Fruit fly (Drosophila melanogaster) whole organism, embryonic: ENCODE results near the gene CG33062.

ENCODE experiments used
- Abd-B ChIP-seq: fragments of 200-800 bp; sonication (Bioruptor generic); optimal IDR thresholded peaks from 2 replicates; lab custom pipeline; 2018; ENCODE audit warnings: missing biosample characterization, mild to moderate bottlenecking, missing genetic modification characterization, moderate library complexity
- Bgb ChIP-seq: fragments of 200-800 bp; sonication (Bioruptor generic); IDR thresholded peaks from 2 replicates; pipeline ENCODE4 v1.3.6; 2022; ENCODE audit warnings: missing biosample characterization, missing genetic modification characterization; ENCODE audit not compliant: partially characterized antibody
- CG1024 ChIP-seq: fragments of 200-800 bp; sonication (Bioruptor generic); IDR thresholded peaks from 2 replicates; pipeline ENCODE4 v1.3.6; 2022; ENCODE audit warnings: missing biosample characterization, missing genetic modification characterization
- CG10565 ChIP-seq: fragments of 200-800 bp; sonication (Bioruptor generic); optimal IDR thresholded peaks from 3 replicates; lab custom pipeline; 2016; ENCODE audit warnings: missing biosample characterization, mild to moderate bottlenecking, missing genetic modification characterization
- CG1603 ChIP-seq: fragments of 200-800 bp; sonication (Bioruptor generic); optimal IDR thresholded peaks from 2 replicates; lab custom pipeline; 2019; ENCODE audit warnings: missing biosample characterization, mild to moderate bottlenecking, missing genetic modification characterization, moderate library complexity
- CG16815 ChIP-seq: fragments of 200-800 bp; sonication (Bioruptor generic); optimal IDR thresholded peaks from 3 replicates; lab custom pipeline; 2017; ENCODE audit warnings: missing biosample characterization, mild to moderate bottlenecking, missing genetic modification characterization
- CG17361 ChIP-seq: fragments of 200-800 bp; sonication (Bioruptor generic); IDR thresholded peaks from 3 replicates; pipeline ENCODE4 v1.3.6; 2022; ENCODE audit warnings: missing biosample characterization, missing genetic modification characterization
- CG17829 ChIP-seq: fragments of 200-800 bp; optimal IDR thresholded peaks from 2 replicates; lab custom pipeline; 2019; ENCODE audit warnings: missing biosample characterization, mild to moderate bottlenecking, missing genetic modification characterization, moderate library complexity
- CG2116 ChIP-seq: fragments of 200-800 bp; sonication (Bioruptor generic); optimal IDR thresholded peaks from 3 replicates; lab custom pipeline; 2018; ENCODE audit warnings: missing biosample characterization, mild to moderate bottlenecking, missing genetic modification characterization
- CG30020 ChIP-seq: fragments of 200-800 bp; optimal IDR thresholded peaks from 2 replicates; lab custom pipeline; 2019; ENCODE audit warnings: missing biosample characterization, mild to moderate bottlenecking, missing genetic modification characterization, moderate library complexity
- CG31224 ChIP-seq: fragments of 200-800 bp; sonication (Bioruptor generic); IDR thresholded peaks from 2 replicates; pipeline ENCODE4 v1.3.6; 2022; ENCODE audit warnings: missing biosample characterization, missing genetic modification characterization
- CG3163 ChIP-seq: fragments of 200-800 bp; sonication (Bioruptor generic); optimal IDR thresholded peaks from 3 replicates; lab custom pipeline; 2016; ENCODE audit warnings: missing biosample characterization, missing genetic modification characterization
- CG32772 ChIP-seq: fragments of 200-800 bp; sonication (Bioruptor generic); IDR thresholded peaks from 2 replicates; pipeline ENCODE4 v1.3.6; 2022; ENCODE audit warnings: missing biosample characterization, missing genetic modification characterization
- CG3407 ChIP-seq: fragments of 200-800 bp; sonication (Bioruptor generic); optimal IDR thresholded peaks from 2 replicates; lab custom pipeline; 2018; ENCODE audit warnings: missing biosample characterization, mild to moderate bottlenecking, missing genetic modification characterization
- CG34422 ChIP-seq: fragments of 200-800 bp; sonication (Bioruptor generic); IDR thresholded peaks from 3 replicates; pipeline ENCODE4 v1.3.6; 2022; ENCODE audit warnings: missing biosample characterization, missing genetic modification characterization
- CG6689 ChIP-seq: fragments of 200-800 bp; sonication (Bioruptor generic); IDR thresholded peaks from 2 replicates; pipeline ENCODE4 v1.3.6; 2022; ENCODE audit warnings: missing biosample characterization, missing genetic modification characterization
- CG6791 ChIP-seq: fragments of 200-800 bp; sonication (Bioruptor generic); IDR thresholded peaks from 3 replicates; pipeline ENCODE4 v1.3.6; 2022; ENCODE audit warnings: missing biosample characterization, missing genetic modification characterization; ENCODE audit not compliant: partially characterized antibody
- CG7357 ChIP-seq: fragments of 200-800 bp; sonication (Bioruptor generic); IDR thresholded peaks from 3 replicates; pipeline ENCODE4 v1.3.6; 2022; ENCODE audit warnings: missing biosample characterization, missing genetic modification characterization
- CG7839 ChIP-seq: fragments of 200-800 bp; sonication (Bioruptor generic); optimal IDR thresholded peaks from 3 replicates; lab custom pipeline; 2018; ENCODE audit warnings: missing biosample characterization, mild to moderate bottlenecking, missing genetic modification characterization, moderate library complexity
- CG8765 ChIP-seq: fragments of 200-800 bp; sonication (Bioruptor generic); IDR thresholded peaks from 2 replicates; pipeline ENCODE4 v1.3.6; 2022; ENCODE audit warnings: missing biosample characterization, missing genetic modification characterization
- CG9215 ChIP-seq: fragments of 200-800 bp; sonication (Bioruptor generic); IDR thresholded peaks from 2 replicates; pipeline ENCODE4 v1.3.6; 2022; ENCODE audit warnings: missing biosample characterization, missing genetic modification characterization
- CG9727 ChIP-seq: fragments of 200-800 bp; sonication (Bioruptor generic); optimal IDR thresholded peaks from 3 replicates; lab custom pipeline; 2017; ENCODE audit warnings: missing biosample characterization, mild to moderate bottlenecking, missing genetic modification characterization
- CG9817 ChIP-seq: fragments of 200-800 bp; sonication (Bioruptor generic); optimal IDR thresholded peaks from 2 replicates; lab custom pipeline; 2018; ENCODE audit warnings: missing biosample characterization, mild to moderate bottlenecking, missing genetic modification characterization, moderate library complexity
- Dll ChIP-seq: fragments of 200-800 bp; sonication (Bioruptor generic); IDR thresholded peaks from 4 replicates; pipeline ENCODE4 v1.3.6; 2022; ENCODE audit warnings: missing biosample characterization, missing genetic modification characterization; ENCODE audit not compliant: partially characterized antibody
- Dp ChIP-seq: fragments of 200-800 bp; sonication (Bioruptor generic); optimal IDR thresholded peaks from 2 replicates; lab custom pipeline; 2018; ENCODE audit warnings: missing biosample characterization, mild to moderate bottlenecking, missing genetic modification characterization, moderate library complexity
- Elba2 ChIP-seq: fragments of 200-800 bp; sonication (Bioruptor generic); optimal IDR thresholded peaks from 3 replicates; lab custom pipeline; 2016; ENCODE audit warnings: missing biosample characterization, missing genetic modification characterization
- Gug ChIP-seq: fragments of 200-800 bp; sonication (Bioruptor generic); IDR thresholded peaks from 4 replicates; pipeline ENCODE4 v1.3.6; 2022; ENCODE audit warnings: missing biosample characterization, missing genetic modification characterization
- HLH4C ChIP-seq: fragments of 200-800 bp; sonication (Bioruptor generic); IDR thresholded peaks from 3 replicates; pipeline ENCODE4 v1.3.6; 2022; ENCODE audit warnings: missing biosample characterization, missing genetic modification characterization; ENCODE audit not compliant: partially characterized antibody
- Mes4 ChIP-seq: fragments of 200-800 bp; sonication (Bioruptor generic); optimal IDR thresholded peaks from 2 replicates; lab custom pipeline; 2016; ENCODE audit warnings: missing biosample characterization, missing genetic modification characterization
- Oli ChIP-seq: fragments of 200-800 bp; sonication (Bioruptor generic); optimal IDR thresholded peaks from 2 replicates; lab custom pipeline; 2018; ENCODE audit warnings: missing biosample characterization, mild to moderate bottlenecking, missing genetic modification characterization, moderate library complexity
- Rfx ChIP-seq: fragments of 200-800 bp; sonication (Bioruptor generic); IDR thresholded peaks from 2 replicates; pipeline ENCODE4 v1.3.6; 2022; ENCODE audit warnings: missing biosample characterization, missing genetic modification characterization
- Sox102F ChIP-seq: fragments of 200-800 bp; sonication (Bioruptor generic); optimal IDR thresholded peaks from 2 replicates; lab custom pipeline; 2018; ENCODE audit warnings: missing biosample characterization, mild to moderate bottlenecking, missing genetic modification characterization, moderate library complexity
- Sry-δ ChIP-seq: fragments of 200-800 bp; sonication (Bioruptor generic); optimal IDR thresholded peaks from 2 replicates; lab custom pipeline; 2016; ENCODE audit warnings: missing biosample characterization, missing genetic modification characterization
- amos ChIP-seq: fragments of 200-800 bp; sonication (Bioruptor generic); IDR thresholded peaks from 2 replicates; pipeline ENCODE4 v1.3.6; 2022; ENCODE audit warnings: missing biosample characterization, missing genetic modification characterization; ENCODE audit not compliant: partially characterized antibody
- bsh ChIP-seq, 2 experiments: fragments of 200-800 bp; sonication (Bioruptor generic); optimal IDR thresholded peaks; 2 replicates each; lab custom pipeline; 2017 to 2018; ENCODE audit warnings: mild to moderate bottlenecking in 2 of 2, missing biosample characterization in 2 of 2, missing genetic modification characterization in 2 of 2, moderate library complexity in 1 of 2
- chinmo ChIP-seq: fragments of 200-800 bp; sonication (Bioruptor generic); IDR thresholded peaks from 4 replicates; pipeline ENCODE4 v1.3.6; 2022; ENCODE audit warnings: missing biosample characterization, missing genetic modification characterization; ENCODE audit not compliant: partially characterized antibody
- dati ChIP-seq: fragments of 200-800 bp; sonication (Bioruptor generic); IDR thresholded peaks from 2 replicates; pipeline ENCODE4 v1.3.6; 2022; ENCODE audit warnings: missing biosample characterization, missing genetic modification characterization
- esg ChIP-seq: fragments of 200-800 bp; sonication (Bioruptor generic); conservative IDR thresholded peaks from 2 replicates; pipeline ENCODE4 v1.3.6; 2022; ENCODE audit warnings: missing biosample characterization, missing genetic modification characterization
- ewg ChIP-seq: fragments of 200-800 bp; sonication (Bioruptor generic); optimal IDR thresholded peaks from 3 replicates; lab custom pipeline; 2017; ENCODE audit warnings: mild to moderate bottlenecking, missing biosample characterization, missing genetic modification reagents, missing genetic modification characterization
- gfzf ChIP-seq: fragments of 200-800 bp; sonication (Bioruptor generic); optimal IDR thresholded peaks from 2 replicates; lab custom pipeline; 2016; ENCODE audit warnings: missing biosample characterization, mild to moderate bottlenecking, missing genetic modification characterization, moderate library complexity
- ind ChIP-seq: fragments of 200-800 bp; sonication (Bioruptor generic); optimal IDR thresholded peaks from 3 replicates; lab custom pipeline; 2016; ENCODE audit warnings: missing biosample characterization, missing genetic modification characterization
- phol ChIP-seq: fragments of 200-800 bp; sonication (Bioruptor generic); optimal IDR thresholded peaks from 3 replicates; lab custom pipeline; 2018; ENCODE audit warnings: missing biosample characterization, mild to moderate bottlenecking, missing genetic modification characterization, moderate library complexity
- prd ChIP-seq, 3 experiments: fragments of >200 bp in 2 of 3; fragments of 200-800 bp in 1 of 3; sonication (Bioruptor generic) in 1 of 3; optimal IDR thresholded peaks in 2 of 3; IDR thresholded peaks in 1 of 3; 2 replicates in 2 of 3; 3 replicates in 1 of 3; pipeline versions ENCODE4 v1.3.6 to Lab custom; 2017 to 2022; ENCODE audit warnings: missing biosample characterization in 1 of 3, missing genetic modification characterization in 1 of 3
- sr ChIP-seq: fragments of 200-800 bp; sonication (Bioruptor generic); IDR thresholded peaks from 3 replicates; pipeline ENCODE4 v1.3.6; 2022; ENCODE audit warnings: missing biosample characterization, missing genetic modification characterization
- zfh1 ChIP-seq: fragments of 200-800 bp; sonication (Bioruptor generic); IDR thresholded peaks from 3 replicates; pipeline ENCODE4 v1.3.6; 2022; ENCODE audit warnings: missing biosample characterization, missing genetic modification characterization

The CG33062 gene

DNA sequence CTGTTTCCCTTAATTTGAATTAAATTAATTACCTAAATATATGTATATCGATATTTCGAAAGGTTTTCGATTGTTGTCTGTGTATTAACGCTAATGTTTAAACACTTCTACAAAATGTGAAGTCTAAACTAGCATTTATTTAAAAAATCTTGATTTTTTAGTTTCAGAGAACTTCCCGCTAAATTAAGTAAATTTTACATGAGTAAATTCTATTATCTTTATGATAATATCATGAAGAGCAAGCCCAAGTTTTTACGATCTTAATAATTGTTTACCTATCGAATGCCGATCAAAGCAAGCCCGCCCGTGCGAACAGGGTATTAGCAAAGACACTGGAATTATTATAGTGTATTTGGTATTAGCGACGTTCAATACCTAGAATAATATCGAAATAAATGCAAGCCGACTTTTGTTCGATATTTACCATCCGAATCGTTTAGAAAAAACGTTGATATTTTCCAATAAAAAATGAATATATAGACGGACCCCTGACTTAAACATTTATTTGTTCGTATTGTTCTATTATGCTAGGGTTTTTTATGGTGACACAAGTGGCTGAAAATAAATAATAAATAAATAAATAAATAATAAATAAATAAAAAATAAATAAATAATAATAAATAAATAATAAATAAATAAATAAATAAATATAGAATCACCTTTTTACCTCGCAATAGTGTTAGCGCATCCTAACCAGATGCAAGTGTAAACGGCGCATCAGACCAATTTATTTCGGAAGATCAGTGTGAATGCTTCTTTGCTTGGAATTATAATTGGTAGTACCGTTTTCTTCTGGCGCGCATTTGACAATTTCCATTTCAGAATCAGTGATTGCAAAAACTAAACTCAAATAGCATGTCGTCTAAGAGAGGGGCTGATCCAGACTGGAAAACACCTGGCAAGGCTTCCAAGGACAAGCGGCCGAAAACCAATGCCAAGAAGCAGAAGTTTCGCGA lies at the start of gene CG33062, which contains the start of gene Chd3:
CG33062 (minus strand) TSS at position 51 of the 956 bp plus-strand sequence.
Chd3 (plus strand) TSS at position 780 of the 956 bp plus-strand sequence.
- TF ChIP-seq Dp: peak; percentile 22
- TF ChIP-seq ind (GFP tag; lab: Kevin White, UChicago): peak; percentile 25
- TF ChIP-seq Mes4 (GFP tag; lab: Kevin White, UChicago): no peak
- TF ChIP-seq phol (tag; lab: Kevin White, UChicago): peak; percentile 60
- TF ChIP-seq CG1024 (GFP tag; lab: Robert Waterston, UW): peak; percentile 80
- peak; percentile 32; the same call in 1 of the 3 replicates for TF ChIP-seq HLH4C
- TF ChIP-seq CG7357 (GFP tag; lab: Robert Waterston, UW): peak; percentile 93
- peak; percentile 36 for TF ChIP-seq gfzf
- TF ChIP-seq CG17829: no peak
- peak; percentile 95 for TF ChIP-seq CG30020
- TF ChIP-seq sr: no peak
- TF ChIP-seq CG1603 (tag; lab: Kevin White, UChicago): peak; percentile 45
- TF ChIP-seq Oli (tag; lab: Kevin White, UChicago): peak; percentile 19
- TF ChIP-seq CG17361 (GFP tag; lab: Robert Waterston, UW): peak; percentile 75; the same call in 2 of the 3 replicates
- peak; percentile 11 for TF ChIP-seq Sry-δ (GFP tag; lab: Kevin White, UChicago)
- TF ChIP-seq CG3163: no peak
- TF ChIP-seq CG3407: no peak
- TF ChIP-seq CG34422: 0 out of 3 replicates have a peak, but pooled peaks have one; percentile 32
- TF ChIP-seq prd (optimal IDR thresholded peaks at IDR 0.05; lab: Kevin White, UChicago): no peak
- TF ChIP-seq prd (GFP tag; IDR thresholded peaks at IDR 0.05; lab: Robert Waterston, UW): peak; percentile 32; the same call in 1 of the 3 replicates
- no peak for TF ChIP-seq bsh (GFP tag; optimal IDR thresholded peaks at IDR 0.05; lab: Kevin White, UChicago)
- peak; percentile 16 for TF ChIP-seq ewg (GFP tag; lab: Kevin White, UChicago)
- no peak for TF ChIP-seq Elba2 (GFP tag; lab: Kevin White, UChicago)
- peak; percentile 22; the same call in 1 of the 2 replicates for TF ChIP-seq CG31224 (GFP tag; lab: Robert Waterston, UW)
- TF ChIP-seq CG16815: peak; percentile 10
- peak; percentile 56; the same call in 1 of the 3 replicates for TF ChIP-seq CG6791 (GFP tag; lab: Robert Waterston, UW)
- peak; percentile 21 for TF ChIP-seq Sox102F (GFP tag; lab: Kevin White, UChicago)
- peak; percentile 19 for TF ChIP-seq CG9727
- TF ChIP-seq CG7839: peak; percentile 33
- TF ChIP-seq zfh1 (GFP tag; lab: Robert Waterston, UW): 0 out of 3 replicates have a peak, but pooled peaks have one; percentile 3
- peak; percentile 80 for TF ChIP-seq Abd-B
- TF ChIP-seq CG6689 (GFP tag; lab: Robert Waterston, UW): 0 out of 2 replicates have a peak, but pooled peaks have one; percentile 20
- peak; percentile 4 for TF ChIP-seq CG2116 (GFP tag; lab: Kevin White, UChicago)
- peak; percentile 35; the same call in 2 of the 4 replicates for TF ChIP-seq Gug (GFP tag; lab: Robert Waterston, UW)
- peak; percentile 23 for TF ChIP-seq CG9817 (tag; lab: Kevin White, UChicago)
- TF ChIP-seq CG8765: peak; percentile 18; the same call in 1 of the 2 replicates
- TF ChIP-seq chinmo (GFP tag; lab: Robert Waterston, UW): no peak
- TF ChIP-seq CG10565 (GFP tag; lab: Kevin White, UChicago): no peak
- TF ChIP-seq amos (GFP tag; lab: Robert Waterston, UW): peak; percentile 39; the same call in 1 of the 2 replicates
- 0 out of 2 replicates have a peak, but pooled peaks have one; percentile 40 for TF ChIP-seq CG9215 (GFP tag; lab: Robert Waterston, UW)
- TF ChIP-seq Bgb (GFP tag; lab: Robert Waterston, UW): 0 out of 2 replicates have a peak, but pooled peaks have one; percentile 22
- 0 out of 2 replicates have a peak, but pooled peaks have one; percentile 25 for TF ChIP-seq esg
- no peak for TF ChIP-seq dati
- TF ChIP-seq CG32772 (GFP tag; lab: Robert Waterston, UW): peak; percentile 35; the same call in 1 of the 2 replicates
- peak; percentile 36; the same call in 1 of the 2 replicates for TF ChIP-seq Rfx (GFP tag; lab: Robert Waterston, UW)
- TF ChIP-seq Dll (GFP tag; lab: Robert Waterston, UW): peak; percentile 61; the same call in 3 of the 4 replicates
